Worm (Caenorhabditis elegans) whole organism, early embryonic: ENCODE measurements around the gene cdr-6.

ENCODE experiments used
- B0310.2 ChIP-seq: sonication (generic microtip); optimal IDR thresholded peaks from 2 replicates; lab custom pipeline; 2016; ENCODE audit warnings: mild to moderate bottlenecking, missing genetic modification characterization, missing compliant biosample characterization
- ama-1 ChIP-seq: fragments of 150-350 bp; optimal IDR thresholded peaks from 2 replicates; lab custom pipeline; 2014
- ceh-13 ChIP-seq: fragments of 200-800 bp; sonication (Bioruptor generic); optimal IDR thresholded peaks from 2 replicates; lab custom pipeline; 2018; ENCODE audit warnings: mild to moderate bottlenecking, missing genetic modification characterization, missing compliant biosample characterization
- flt-1 ChIP-seq: fragments of 200-800 bp; sonication (Bioruptor generic); IDR thresholded peaks from 2 replicates; pipeline ENCODE4 v1.3.6; 2022; ENCODE audit warnings: missing genetic modification characterization, missing compliant biosample characterization
- hnd-1 ChIP-seq: sonication (generic microtip); optimal IDR thresholded peaks from 2 replicates; lab custom pipeline; 2016; ENCODE audit warnings: missing genetic modification characterization, missing compliant biosample characterization
- pes-1 ChIP-seq: fragments of 200-800 bp; sonication (Bioruptor generic); IDR thresholded peaks from 2 replicates; pipeline ENCODE4 v1.3.6; 2022; ENCODE audit warnings: missing genetic modification reagents, missing genetic modification characterization, missing compliant biosample characterization
- tra-4 ChIP-seq: sonication (generic microtip); optimal IDR thresholded peaks from 2 replicates; lab custom pipeline; 2017; ENCODE audit warnings: missing genetic modification characterization, missing compliant biosample characterization

- TF ChIP-seq pes-1 (no peak), flt-1 (GFP tag; lab: Robert Waterston, UW) (no peak), tra-4 (tag; lab: Kevin White, UChicago) (no peak), hnd-1 (tag; lab: Kevin White, UChicago) (no peak), ceh-13 (GFP tag; lab: Kevin White, UChicago) (no peak), B0310.2 (tag; lab: Kevin White, UChicago) (no peak), ama-1 (lab: Kevin White, UChicago) (no peak)
Measured at ce11 chrV:12401383-12401782, 12.1 kb downstream of the cdr-6 start, which contains the start of gene K01D12.7.
